Fruit fly (Drosophila melanogaster) whole organism, embryonic: ENCODE measurements around the gene dod.

Experiments used
- Bgb ChIP-seq: fragments of 200-800 bp; sonication (Bioruptor generic); IDR thresholded peaks from 2 replicates; pipeline ENCODE4 v1.3.6; 2022; ENCODE audit warnings: missing biosample characterization, missing genetic modification characterization; ENCODE audit not compliant: partially characterized antibody
- CG11504 ChIP-seq: fragments of 200-800 bp; sonication (Bioruptor generic); optimal IDR thresholded peaks from 3 replicates; lab custom pipeline; 2019; ENCODE audit warnings: missing biosample characterization, mild to moderate bottlenecking, missing genetic modification characterization, moderate library complexity
- CG12155 ChIP-seq: fragments of 200-800 bp; sonication (Bioruptor generic); optimal IDR thresholded peaks from 3 replicates; lab custom pipeline; 2016; ENCODE audit warnings: missing biosample characterization, missing genetic modification characterization
- CG12744 ChIP-seq: fragments of 200-800 bp; sonication (Bioruptor generic); optimal IDR thresholded peaks from 2 replicates; lab custom pipeline; 2016; ENCODE audit warnings: missing biosample characterization, missing genetic modification characterization
- CG12769 ChIP-seq: fragments of 200-800 bp; sonication (Bioruptor generic); optimal IDR thresholded peaks from 2 replicates; lab custom pipeline; 2019; ENCODE audit warnings: missing biosample characterization, mild to moderate bottlenecking, missing genetic modification characterization, moderate library complexity
- CG15479 ChIP-seq: fragments of 200-800 bp; sonication (Bioruptor generic); optimal IDR thresholded peaks from 3 replicates; lab custom pipeline; 2019; ENCODE audit warnings: missing biosample characterization, mild to moderate bottlenecking, missing genetic modification characterization, moderate library complexity
- CG16813 ChIP-seq: fragments of 200-800 bp; sonication (Bioruptor generic); IDR thresholded peaks from 3 replicates; pipeline ENCODE4 v1.3.6; 2022; ENCODE audit warnings: missing biosample characterization, missing genetic modification characterization; ENCODE audit not compliant: partially characterized antibody
- CG17186 ChIP-seq: fragments of 200-800 bp; sonication (Bioruptor generic); optimal IDR thresholded peaks from 3 replicates; lab custom pipeline; 2017; ENCODE audit warnings: missing biosample characterization, missing genetic modification reagents, missing genetic modification characterization
- CG17328 ChIP-seq: fragments of 200-800 bp; sonication (Bioruptor generic); IDR thresholded peaks from 2 replicates; pipeline ENCODE4 v1.3.6; 2022; ENCODE audit warnings: missing biosample characterization, missing genetic modification characterization
- CG18599 ChIP-seq: fragments of 200-800 bp; sonication (Bioruptor generic); optimal IDR thresholded peaks from 3 replicates; lab custom pipeline; 2017; ENCODE audit warnings: missing biosample characterization, missing genetic modification characterization, mild to moderate bottlenecking, moderate library complexity, missing genetic modification reagents
- CG2129 ChIP-seq: fragments of 200-800 bp; sonication (Bioruptor generic); IDR thresholded peaks from 2 replicates; pipeline ENCODE4 v1.3.6; 2022; ENCODE audit warnings: missing biosample characterization, missing genetic modification characterization; ENCODE audit not compliant: partially characterized antibody
- CG32532 ChIP-seq: fragments of 200-800 bp; sonication (Bioruptor generic); IDR thresholded peaks from 2 replicates; pipeline ENCODE4 v1.3.6; 2022; ENCODE audit warnings: missing biosample characterization, missing genetic modification characterization
- CG42726 ChIP-seq: fragments of 200-800 bp; sonication (Bioruptor generic); IDR thresholded peaks from 2 replicates; pipeline ENCODE4 v1.3.6; 2022; ENCODE audit warnings: missing biosample characterization, missing genetic modification characterization; ENCODE audit not compliant: partially characterized antibody
- CG4424 ChIP-seq: fragments of 200-800 bp; sonication (Bioruptor generic); optimal IDR thresholded peaks from 3 replicates; lab custom pipeline; 2016; ENCODE audit warnings: missing biosample characterization, missing genetic modification characterization
- CG4854 ChIP-seq: fragments of 200-800 bp; sonication (Bioruptor generic); optimal IDR thresholded peaks from 2 replicates; lab custom pipeline; 2016; ENCODE audit warnings: missing biosample characterization, missing genetic modification characterization, inconsistent platforms
- CG6175 ChIP-seq: fragments of 200-800 bp; sonication (Bioruptor generic); IDR thresholded peaks from 3 replicates; pipeline ENCODE4 v1.3.6; 2022; ENCODE audit warnings: missing biosample characterization, missing genetic modification characterization
- CG7786 ChIP-seq: fragments of 200-800 bp; sonication (Bioruptor generic); optimal IDR thresholded peaks from 2 replicates; lab custom pipeline; 2016; ENCODE audit warnings: missing biosample characterization, missing genetic modification characterization
- CG8359 ChIP-seq: fragments of 200-800 bp; sonication (Bioruptor generic); optimal IDR thresholded peaks from 2 replicates; lab custom pipeline; 2017; ENCODE audit warnings: missing biosample characterization, mild to moderate bottlenecking, missing genetic modification characterization, borderline replicate concordance
- CG9609 ChIP-seq: fragments of 200-800 bp; sonication (Bioruptor generic); optimal IDR thresholded peaks from 3 replicates; lab custom pipeline; 2016; ENCODE audit warnings: missing biosample characterization, missing genetic modification characterization
- CHES-1-like ChIP-seq: fragments of 200-800 bp; sonication (Bioruptor generic); optimal IDR thresholded peaks from 2 replicates; lab custom pipeline; 2016; ENCODE audit warnings: missing biosample characterization, missing genetic modification characterization
- Deaf1 ChIP-seq: fragments of 200-800 bp; optimal IDR thresholded peaks from 3 replicates; lab custom pipeline; 2019; ENCODE audit warnings: missing biosample characterization, mild to moderate bottlenecking, missing genetic modification characterization, moderate library complexity
- Ets65A ChIP-seq: fragments of 200-800 bp; sonication (Bioruptor generic); peaks from one replicate; lab custom pipeline; 2016; ENCODE audit warnings: missing biosample characterization, missing genetic modification characterization
- HLH4C ChIP-seq: fragments of 200-800 bp; sonication (Bioruptor generic); IDR thresholded peaks from 3 replicates; pipeline ENCODE4 v1.3.6; 2022; ENCODE audit warnings: missing biosample characterization, missing genetic modification characterization; ENCODE audit not compliant: partially characterized antibody
- Hr3 ChIP-seq: fragments of 200-800 bp; sonication (Bioruptor generic); optimal IDR thresholded peaks from 3 replicates; lab custom pipeline; 2016; ENCODE audit warnings: missing biosample characterization, missing genetic modification characterization
- MBD-R2 ChIP-seq: fragments of 200-800 bp; sonication (Bioruptor generic); IDR thresholded peaks from 2 replicates; pipeline ENCODE4 v1.3.6; 2022; ENCODE audit warnings: missing biosample characterization, missing genetic modification characterization
- Med ChIP-seq: fragments of 200-800 bp; sonication (Bioruptor generic); peaks from one replicate; lab custom pipeline; 2016; ENCODE audit warnings: missing biosample characterization, missing genetic modification characterization, mild to moderate bottlenecking, inconsistent platforms, moderate library complexity
- Nf-YB ChIP-seq: fragments of 200-800 bp; sonication (Bioruptor generic); optimal IDR thresholded peaks from 3 replicates; lab custom pipeline; 2019; ENCODE audit warnings: missing biosample characterization, mild to moderate bottlenecking, missing genetic modification characterization, moderate library complexity
- NfI ChIP-seq: fragments of 200-800 bp; sonication (Bioruptor generic); optimal IDR thresholded peaks from 3 replicates; lab custom pipeline; 2018; ENCODE audit warnings: missing biosample characterization, mild to moderate bottlenecking, missing genetic modification characterization, moderate library complexity
- Ptx1 ChIP-seq: fragments of 200-800 bp; sonication (Bioruptor generic); IDR thresholded peaks from 2 replicates; pipeline ENCODE4 v1.3.6; 2022; ENCODE audit warnings: missing biosample characterization, missing genetic modification characterization
- Rx ChIP-seq: fragments of 200-800 bp; sonication (Bioruptor generic); IDR thresholded peaks from 2 replicates; pipeline ENCODE4 v1.3.6; 2022; ENCODE audit warnings: missing biosample characterization, missing genetic modification characterization
- Scr ChIP-seq: fragments of 200-800 bp; sonication (Bioruptor generic); IDR thresholded peaks from 2 replicates; pipeline ENCODE4 v1.3.6; 2022; ENCODE audit warnings: missing biosample characterization, missing genetic modification characterization; ENCODE audit not compliant: partially characterized antibody
- bbx ChIP-seq: fragments of 200-800 bp; sonication (Bioruptor generic); IDR thresholded peaks from 2 replicates; pipeline ENCODE4 v1.3.6; 2022; ENCODE audit warnings: missing biosample characterization, missing genetic modification characterization; ENCODE audit not compliant: partially characterized antibody
- bsh ChIP-seq, 2 experiments: fragments of 200-800 bp; sonication (Bioruptor generic); optimal IDR thresholded peaks; 2 replicates each; lab custom pipeline; 2017 to 2018; ENCODE audit warnings: mild to moderate bottlenecking in 2 of 2, missing biosample characterization in 2 of 2, missing genetic modification characterization in 2 of 2, moderate library complexity in 1 of 2
- cg ChIP-seq: fragments of 200-800 bp; sonication (Bioruptor generic); optimal IDR thresholded peaks from 3 replicates; lab custom pipeline; 2019; ENCODE audit warnings: missing biosample characterization, mild to moderate bottlenecking, missing genetic modification characterization, moderate library complexity
- gsb ChIP-seq: fragments of 200-800 bp; sonication (Bioruptor generic); IDR thresholded peaks from 2 replicates; pipeline ENCODE4 v1.3.6; 2022; ENCODE audit warnings: missing biosample characterization, missing genetic modification characterization
- hb ChIP-seq: fragments of 200-800 bp; sonication (Bioruptor generic); IDR thresholded peaks from 3 replicates; pipeline ENCODE4 v1.3.6; 2022; ENCODE audit warnings: missing biosample characterization, missing genetic modification characterization; ENCODE audit not compliant: partially characterized antibody
- hkb ChIP-seq, 2 experiments: fragments of 200-800 bp in 1 of 2; fragments of >200 bp in 1 of 2; sonication (Bioruptor generic) in 1 of 2; IDR thresholded peaks in 1 of 2; optimal IDR thresholded peaks in 1 of 2; 2 replicates each; pipeline versions ENCODE4 v1.3.6 to Lab custom; 2017 to 2022; ENCODE audit warnings: missing biosample characterization in 1 of 2, missing genetic modification characterization in 1 of 2
- inv ChIP-seq: fragments of 200-800 bp; sonication (Bioruptor generic); IDR thresholded peaks from 2 replicates; pipeline ENCODE4 v1.3.6; 2022; ENCODE audit warnings: missing biosample characterization, missing genetic modification characterization; ENCODE audit not compliant: partially characterized antibody
- mam ChIP-seq: fragments of 200-800 bp; sonication (Bioruptor generic); optimal IDR thresholded peaks from 3 replicates; lab custom pipeline; 2016; ENCODE audit warnings: missing biosample characterization, missing genetic modification characterization
- nau ChIP-seq: fragments of 200-800 bp; sonication (Bioruptor generic); optimal IDR thresholded peaks from 3 replicates; lab custom pipeline; 2017; ENCODE audit warnings: missing biosample characterization, mild to moderate bottlenecking, missing genetic modification characterization, missing genetic modification reagents
- pho ChIP-seq: fragments of 200-800 bp; sonication (Bioruptor generic); optimal IDR thresholded peaks from 2 replicates; lab custom pipeline; 2016; ENCODE audit warnings: missing biosample characterization, missing genetic modification characterization
- repo ChIP-seq: fragments of 200-800 bp; sonication (Bioruptor generic); optimal IDR thresholded peaks from 2 replicates; lab custom pipeline; 2016; ENCODE audit warnings: missing biosample characterization, missing genetic modification characterization
- ro ChIP-seq: fragments of 200-800 bp; sonication (Bioruptor generic); IDR thresholded peaks from 2 replicates; pipeline ENCODE4 v1.3.6; 2022; ENCODE audit warnings: missing biosample characterization, missing genetic modification characterization
- so ChIP-seq: fragments of 200-800 bp; sonication (Bioruptor generic); IDR thresholded peaks from 3 replicates; pipeline ENCODE4 v1.3.6; 2022; ENCODE audit warnings: missing biosample characterization, missing genetic modification characterization
- tap ChIP-seq: fragments of 200-800 bp; optimal IDR thresholded peaks from 3 replicates; lab custom pipeline; 2019; ENCODE audit warnings: missing biosample characterization, mild to moderate bottlenecking, missing genetic modification characterization, moderate library complexity
- zf30C ChIP-seq: fragments of 200-800 bp; sonication (Bioruptor generic); optimal IDR thresholded peaks from 3 replicates; lab custom pipeline; 2018; ENCODE audit warnings: missing biosample characterization, mild to moderate bottlenecking, missing genetic modification characterization
- zfh1 ChIP-seq: fragments of 200-800 bp; sonication (Bioruptor generic); IDR thresholded peaks from 3 replicates; pipeline ENCODE4 v1.3.6; 2022; ENCODE audit warnings: missing biosample characterization, missing genetic modification characterization

Gene dod

DNA sequence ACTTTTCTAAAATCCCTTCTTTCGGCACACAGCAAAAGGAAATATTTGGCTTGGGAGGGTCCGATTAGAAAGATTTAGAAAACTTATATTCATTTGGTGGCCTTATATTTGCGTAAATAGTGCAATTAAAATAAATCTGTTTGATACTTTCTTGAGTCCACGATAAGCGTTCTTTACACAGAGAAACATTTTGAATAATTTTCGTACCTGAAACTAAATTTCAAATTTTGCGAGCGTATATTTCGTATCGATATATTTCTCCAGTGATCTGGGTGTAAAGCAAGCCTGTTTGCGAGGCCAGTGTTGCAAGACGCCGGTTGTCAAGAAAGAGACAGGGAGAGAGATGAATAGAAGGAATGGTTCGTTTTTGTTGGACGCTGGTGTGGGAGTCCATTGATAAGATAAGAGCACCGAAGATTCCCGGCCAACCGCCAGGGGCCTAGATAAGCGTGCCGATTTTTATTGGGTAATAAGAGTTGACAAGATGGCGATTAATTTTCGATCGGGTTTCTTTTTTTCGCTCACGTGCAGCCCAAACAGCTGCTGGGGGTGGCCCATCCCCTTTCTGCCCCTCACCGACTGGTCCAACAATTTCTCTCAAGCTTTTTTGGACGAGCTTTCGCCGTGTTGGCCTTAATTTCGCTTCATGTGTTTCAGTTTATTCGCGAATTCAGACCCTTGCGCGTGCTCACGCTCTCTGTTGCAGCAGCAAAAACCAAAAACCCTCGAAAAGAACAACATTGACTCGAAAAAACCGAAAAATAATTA is 28.7 kb downstream of the dod start, which contains the start of gene slgA (continued):
- TF ChIP-seq NfI (peak; percentile 58), zf30C (GFP tag; lab: Kevin White, UChicago) (no peak), Hr3 (GFP tag; lab: Kevin White, UChicago) (peak; percentile 11), cg (GFP tag; lab: Kevin White, UChicago) (peak; percentile 6), Nf-YB (GFP tag; lab: Kevin White, UChicago) (peak; percentile 96), CG12769 (tag; lab: Kevin White, UChicago) (peak; percentile 53), CG18599 (GFP tag; lab: Kevin White, UChicago) (peak; percentile 19), CG16813 (GFP tag; lab: Robert Waterston, UW) (peak; percentile 75), Ets65A (GFP tag; lab: Kevin White, UChicago) (peak; percentile 85), CG4424 (GFP tag; lab: Kevin White, UChicago) (peak; percentile 16), Bgb (GFP tag; lab: Robert Waterston, UW) (peak; percentile 70), CG17328 (GFP tag; lab: Robert Waterston, UW) (no peak), so (peak; percentile 14; the same call in 1 of the 3 replicates), CG9609 (GFP tag; lab: Kevin White, UChicago) (peak; percentile 43), CG2129 (peak; percentile 33; the same call in 1 of the 2 replicates), CG4854 (GFP tag; lab: Kevin White, UChicago) (peak; percentile 5), Deaf1 (tag; lab: Kevin White, UChicago) (peak; percentile 57), Scr (GFP tag; lab: Robert Waterston, UW) (peak; percentile 72; the same call in 1 of the 2 replicates), bsh (GFP tag; optimal IDR thresholded peaks at IDR 0.05; lab: Kevin White, UChicago) (no peak), hkb (optimal IDR thresholded peaks at IDR 0.05; lab: Kevin White, UChicago) (no peak), hkb (GFP tag; IDR thresholded peaks at IDR 0.05; lab: Robert Waterston, UW) (no peak), CG42726 (GFP tag; lab: Robert Waterston, UW) (peak; percentile 17; the same call in 1 of the 2 replicates), CG7786 (peak; percentile 67), CG8359 (GFP tag; lab: Kevin White, UChicago) (no peak), CG12744 (GFP tag; lab: Kevin White, UChicago) (no peak), HLH4C (GFP tag; lab: Robert Waterston, UW) (peak; percentile 52; the same call in 1 of the 3 replicates), MBD-R2 (GFP tag; lab: Robert Waterston, UW) (peak; percentile 70; the same call in 1 of the 2 replicates), repo (no peak), Ptx1 (GFP tag; lab: Robert Waterston, UW) (peak; percentile 7; the same call in 1 of the 2 replicates), CG12155 (peak; percentile 18), CG6175 (GFP tag; lab: Robert Waterston, UW) (no peak), Med (GFP tag; lab: Kevin White, UChicago) (peak; percentile 90), ro (GFP tag; lab: Robert Waterston, UW) (no peak), CHES-1-like (GFP tag; lab: Kevin White, UChicago) (peak; percentile 48), pho (peak; percentile 44), tap (tag; lab: Kevin White, UChicago) (no peak), CG15479 (GFP tag; lab: Kevin White, UChicago) (no peak), gsb (peak; percentile 26; the same call in 1 of the 2 replicates), zfh1 (GFP tag; lab: Robert Waterston, UW) (0 out of 3 replicates have a peak, but pooled peaks have one; percentile 26), CG32532 (GFP tag; lab: Robert Waterston, UW) (peak; percentile 22; the same call in 1 of the 2 replicates), nau (GFP tag; lab: Kevin White, UChicago) (no peak), inv (GFP tag; lab: Robert Waterston, UW) (peak; percentile 55), Rx (no peak), hb (peak; percentile 63; the same call in 1 of the 3 replicates), CG11504 (peak; percentile 13), CG17186 (GFP tag; lab: Kevin White, UChicago) (peak; percentile 16), mam (peak; percentile 69), bbx (peak; percentile 80)
